Comparison of ENCODE assay signal across 1 fruit fly cellular context in the genomic region with DNA sequence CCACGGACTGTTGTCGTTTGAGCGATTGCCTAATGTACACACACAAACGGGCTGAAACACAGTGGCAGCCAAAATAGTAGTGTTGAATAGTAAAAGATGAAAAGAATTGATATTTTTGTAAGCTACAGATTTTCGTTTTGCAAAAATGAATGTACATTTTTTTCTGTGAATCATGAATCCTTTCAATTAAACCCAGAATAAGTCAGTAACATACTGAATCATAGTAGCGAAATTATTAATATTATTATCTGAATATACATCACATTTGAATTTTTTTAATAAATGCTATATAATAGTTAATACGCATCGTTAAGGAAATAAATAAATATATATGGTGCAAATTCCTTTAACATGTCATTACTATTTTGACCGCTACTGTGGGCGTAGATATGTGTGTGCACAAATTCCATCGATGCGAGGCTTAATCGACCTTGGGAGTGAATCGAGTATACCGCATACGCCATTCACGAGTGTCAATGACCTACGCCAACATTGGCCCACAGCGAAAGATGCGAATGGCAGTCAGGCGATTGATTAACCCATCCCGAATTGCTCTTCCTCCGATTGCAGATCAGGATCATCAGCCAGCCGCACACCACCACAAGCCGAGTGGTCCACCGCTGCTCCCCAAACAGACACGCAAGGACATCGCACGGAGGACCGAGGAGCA.
A peak's percentile ranks its signal among the peaks of the same experiment; 100 is the strongest.
TF ChIP-seq lines count a peak whose summit lies in the region.

No protein-coding gene starts in this region.

TF ChIP-seq in whole organism, embryonic, 481 proteins besides CTCF, POLR2A, EP300 and RAD21 (continued from another document):
- TF ChIP-seq ranshi (GFP tag; IDR thresholded peaks at IDR 0.05; lab: Robert Waterston, UW) (0 out of 2 replicates have a peak, but pooled peaks have one; percentile 11), wor (GFP tag; IDR thresholded peaks at IDR 0.05; lab: Robert Waterston, UW) (0 out of 2 replicates have a peak, but pooled peaks have one; percentile 21), gem (tag; optimal IDR thresholded peaks at IDR 0.05; lab: Kevin White, UChicago) (peak; percentile 88), ato (GFP tag; IDR thresholded peaks at IDR 0.05; lab: Robert Waterston, UW; ENCODE audit: partially characterized antibody) (no peak), CG12104 (GFP tag; optimal IDR thresholded peaks at IDR 0.05; lab: Kevin White, UChicago) (peak; percentile 70), CG6683 (GFP tag; optimal IDR thresholded peaks at IDR 0.05; lab: Kevin White, UChicago) (peak; percentile 19), vfl (GFP tag; optimal IDR thresholded peaks at IDR 0.05; lab: Kevin White, UChicago) (no peak), CG17612 (GFP tag; IDR thresholded peaks at IDR 0.05; lab: Robert Waterston, UW) (no peak), ab (GFP tag; optimal IDR thresholded peaks at IDR 0.05; lab: Kevin White, UChicago) (no peak), CG12769 (tag; optimal IDR thresholded peaks at IDR 0.05; lab: Kevin White, UChicago) (no peak), Elba2 (GFP tag; optimal IDR thresholded peaks at IDR 0.05; lab: Kevin White, UChicago) (no peak), HLH3B (GFP tag; IDR thresholded peaks at IDR 0.05; lab: Robert Waterston, UW) (peak; percentile 46; the same call in 1 of the 2 replicates), CoRest (tag; optimal IDR thresholded peaks at IDR 0.05; lab: Kevin White, UChicago) (no peak), CG3995 (GFP tag; optimal IDR thresholded peaks at IDR 0.05; lab: Kevin White, UChicago) (no peak), CG1024 (GFP tag; IDR thresholded peaks at IDR 0.05; lab: Robert Waterston, UW) (no peak), CG33213 (GFP tag; optimal IDR thresholded peaks at IDR 0.05; lab: Kevin White, UChicago) (no peak), bcd (GFP tag; optimal IDR thresholded peaks at IDR 0.05; lab: Kevin White, UChicago) (no peak), CG5953 (GFP tag; IDR thresholded peaks at IDR 0.05; lab: Robert Waterston, UW) (no peak), fd96Cb (tag; optimal IDR thresholded peaks at IDR 0.05; lab: Kevin White, UChicago) (peak; percentile 60), usp (GFP tag; optimal IDR thresholded peaks at IDR 0.05; lab: Kevin White, UChicago) (no peak), kni (GFP tag; optimal IDR thresholded peaks at IDR 0.05; lab: Kevin White, UChicago) (no peak), Adf1 (GFP tag; IDR thresholded peaks at IDR 0.05; lab: Robert Waterston, UW) (no peak), CG16779 (GFP tag; IDR thresholded peaks at IDR 0.05; lab: Robert Waterston, UW) (no peak), tup (GFP tag; optimal IDR thresholded peaks at IDR 0.05; lab: Kevin White, UChicago) (no peak), CG6791 (GFP tag; IDR thresholded peaks at IDR 0.05; lab: Robert Waterston, UW; ENCODE audit: partially characterized antibody) (no peak), CG10959 (GFP tag; IDR thresholded peaks at IDR 0.05; lab: Robert Waterston, UW) (no peak), sima (GFP tag; optimal IDR thresholded peaks at IDR 0.05; lab: Kevin White, UChicago) (no peak), zfh2 (GFP tag; optimal IDR thresholded peaks at IDR 0.05; lab: Kevin White, UChicago) (no peak), CG14710 (tag; optimal IDR thresholded peaks at IDR 0.05; lab: Kevin White, UChicago) (peak; percentile 40), CG14965 (GFP tag; optimal IDR thresholded peaks at IDR 0.05; lab: Kevin White, UChicago; ENCODE audit: borderline replicate concordance) (no peak), CG2712 (tag; optimal IDR thresholded peaks at IDR 0.05; lab: Kevin White, UChicago) (peak; percentile 76), schlank (tag; optimal IDR thresholded peaks at IDR 0.05; lab: Kevin White, UChicago) (no peak), Xbp1 (GFP tag; optimal IDR thresholded peaks at IDR 0.05; lab: Kevin White, UChicago) (peak; percentile 66), Aef1 (GFP tag; IDR thresholded peaks at IDR 0.05; lab: Robert Waterston, UW) (peak; percentile 46; the same call in 1 of the 3 replicates), sob (GFP tag; IDR thresholded peaks at IDR 0.05; lab: Robert Waterston, UW) (0 out of 2 replicates have a peak, but pooled peaks have one; percentile 36), D19B (GFP tag; optimal IDR thresholded peaks at IDR 0.05; lab: Kevin White, UChicago) (peak; percentile 59), CG3163 (GFP tag; optimal IDR thresholded peaks at IDR 0.05; lab: Kevin White, UChicago) (no peak), slbo (GFP tag; IDR thresholded peaks at IDR 0.05; lab: Robert Waterston, UW) (peak; percentile 46), br (optimal IDR thresholded peaks at IDR 0.05; lab: Kevin White, UChicago) (no peak), CG17359 (tag; optimal IDR thresholded peaks at IDR 0.05; lab: Kevin White, UChicago) (peak; percentile 74), Antp (GFP tag; optimal IDR thresholded peaks at IDR 0.05; lab: Kevin White, UChicago) (no peak), CG11723 (GFP tag; optimal IDR thresholded peaks at IDR 0.05; lab: Kevin White, UChicago) (no peak), Sox102F (GFP tag; optimal IDR thresholded peaks at IDR 0.05; lab: Kevin White, UChicago) (no peak), dan (GFP tag; IDR thresholded peaks at IDR 0.05; lab: Robert Waterston, UW) (no peak), CG7745 (tag; optimal IDR thresholded peaks at IDR 0.05; lab: Kevin White, UChicago) (no peak), CG7928 (GFP tag; optimal IDR thresholded peaks at IDR 0.05; lab: Kevin White, UChicago) (no peak), twi (tag; optimal IDR thresholded peaks at IDR 0.05; lab: Kevin White, UChicago) (no peak), CG4707 (GFP tag; optimal IDR thresholded peaks at IDR 0.05; lab: Kevin White, UChicago) (no peak), Dp (GFP tag; optimal IDR thresholded peaks at IDR 0.05; lab: Kevin White, UChicago) (no peak), CG17912 (GFP tag; optimal IDR thresholded peaks at IDR 0.05; lab: Kevin White, UChicago) (no peak), cato (GFP tag; optimal IDR thresholded peaks at IDR 0.05; lab: Kevin White, UChicago; ENCODE audit: borderline replicate concordance) (peak; percentile 25), CG6689 (GFP tag; IDR thresholded peaks at IDR 0.05; lab: Robert Waterston, UW) (peak; percentile 66), Dip2 (GFP tag; IDR thresholded peaks at IDR 0.05; lab: Robert Waterston, UW) (no peak), CG8765 (GFP tag; IDR thresholded peaks at IDR 0.05; lab: Robert Waterston, UW) (no peak)
